Worm (Caenorhabditis elegans): ENCODE results near the gene best-23.

DNA sequence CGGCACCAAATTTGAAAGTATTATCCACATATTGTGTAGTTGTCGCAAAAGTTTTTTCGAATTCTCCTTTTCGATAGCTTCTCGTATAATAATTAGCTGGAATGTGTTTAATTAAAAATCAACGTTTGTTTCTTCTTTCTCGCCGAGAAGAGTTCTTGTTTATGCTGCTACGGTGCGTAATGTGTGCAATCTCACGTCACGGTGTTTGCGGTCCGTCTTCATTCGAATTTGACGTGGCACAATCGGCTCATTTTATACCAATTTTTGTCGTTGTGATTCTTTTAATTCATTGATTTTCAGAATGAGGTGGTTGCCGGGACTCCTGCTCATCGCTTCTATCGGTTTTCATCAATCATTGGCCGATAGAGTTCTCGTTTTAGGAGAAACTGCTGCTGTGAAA lies 43.2 kb downstream of the best-23 start, which contains the start of gene ostb-1:
- TF ChIP-seq ama-1 (optimal IDR thresholded peaks at IDR 0.05): no peak
- TF ChIP-seq aly-1 (tag; optimal IDR thresholded peaks at IDR 0.05): no peak
- no peak for TF ChIP-seq ceh-13 (GFP tag; optimal IDR thresholded peaks at IDR 0.05)
- TF ChIP-seq sea-1 (GFP tag; conservative IDR thresholded peaks at IDR 0.05): no peak
- no peak for TF ChIP-seq flt-1 (GFP tag; IDR thresholded peaks at IDR 0.05)
- TF ChIP-seq ceh-36 (tag; optimal IDR thresholded peaks at IDR 0.05): no peak
- no peak for TF ChIP-seq tbx-37 (GFP tag; conservative IDR thresholded peaks at IDR 0.05)
- no peak for TF ChIP-seq B0310.2 (tag; optimal IDR thresholded peaks at IDR 0.05)
